Worm (Caenorhabditis elegans): ENCODE results near the gene F14D7.3.
"Not testable (repeated sequence)": the region's sequence is repeated elsewhere in the genome, so short reads cannot be mapped to it uniquely, and the experiment has no call there.

The F14D7.3 gene

ce11 chrV:14289363-14289762, 7.2 kb upstream of the F14D7.3 start, which contains the start of gene F14D7.1:
F14D7.1 (minus strand) TSS chrV:14289463.
- no peak for TF ChIP-seq ceh-36 (tag; optimal IDR thresholded peaks at IDR 0.05)
- no peak for TF ChIP-seq tbx-37 (GFP tag; conservative IDR thresholded peaks at IDR 0.05)
- TF ChIP-seq pes-1 (GFP tag; IDR thresholded peaks at IDR 0.05) = no peak
- TF ChIP-seq aly-1 (tag; optimal IDR thresholded peaks at IDR 0.05) = no peak
- no peak for TF ChIP-seq sea-1 (GFP tag; conservative IDR thresholded peaks at IDR 0.05)

ce11 chrV:14290636-14291035, 6.0 kb upstream of the F14D7.3 start, which contains the start of gene F14D7.18:
F14D7.18 (minus strand) TSS chrV:14290736.
- TF ChIP-seq B0310.2 (tag; optimal IDR thresholded peaks at IDR 0.05) = no peak
- TF ChIP-seq F13C5.2 (tag; optimal IDR thresholded peaks at IDR 0.05) = no peak
- no peak for TF ChIP-seq tra-4 (tag; optimal IDR thresholded peaks at IDR 0.05)
- no peak for TF ChIP-seq ama-1 (optimal IDR thresholded peaks at IDR 0.05)
- TF ChIP-seq hmbx-1 (tag; optimal IDR thresholded peaks at IDR 0.05) = no peak
- no peak for TF ChIP-seq tbx-11 (GFP tag; IDR thresholded peaks at IDR 0.05)
- no peak for TF ChIP-seq hmg-4 (GFP tag; optimal IDR thresholded peaks at IDR 0.05)
- no peak for TF ChIP-seq ets-7 (tag; optimal IDR thresholded peaks at IDR 0.05)

- TF ChIP-seq hmg-4 (GFP tag; optimal IDR thresholded peaks at IDR 0.05) (no peak), ama-1 (optimal IDR thresholded peaks at IDR 0.05) (no peak), pes-1 (GFP tag; IDR thresholded peaks at IDR 0.05) (no peak), hmbx-1 (tag; optimal IDR thresholded peaks at IDR 0.05) (no peak), tra-4 (tag; optimal IDR thresholded peaks at IDR 0.05) (no peak), hnd-1 (tag; optimal IDR thresholded peaks at IDR 0.05) (no peak), F13C5.2 (tag; optimal IDR thresholded peaks at IDR 0.05) (no peak)
Measured at ce11 chrV:14293667-14294194, 2.9 kb upstream of the F14D7.3 start, which contains the start of gene F14D7.2. F14D7.2 (minus strand) TSS chrV:14293717.

ce11 chrV:14294396-14294795, 2.2 kb upstream of the F14D7.3 start, which contains the start of gene F14D7.9:
F14D7.9 (plus strand) TSS chrV:14294696.
- TF ChIP-seq ama-1 (optimal IDR thresholded peaks at IDR 0.05) = no peak
- no peak for TF ChIP-seq hmg-4 (GFP tag; optimal IDR thresholded peaks at IDR 0.05)
- no peak for TF ChIP-seq scrt-1 (GFP tag; IDR thresholded peaks at IDR 0.05)
- TF ChIP-seq sea-1 (GFP tag; conservative IDR thresholded peaks at IDR 0.05) = no peak
- TF ChIP-seq ceh-13 (GFP tag; optimal IDR thresholded peaks at IDR 0.05) = no peak
- no peak for TF ChIP-seq tbx-11 (GFP tag; IDR thresholded peaks at IDR 0.05)

- TF ChIP-seq F13C5.2 (tag; optimal IDR thresholded peaks at IDR 0.05) = no peak
Measured at ce11 chrV:14299569-14300064, 3.0 kb downstream of the F14D7.3 start, which contains the start of the genes spig-3 and F14D7.12. spig-3 (minus strand) TSS chrV:14299669. F14D7.12 (plus strand) TSS chrV:14300014.

DNA sequence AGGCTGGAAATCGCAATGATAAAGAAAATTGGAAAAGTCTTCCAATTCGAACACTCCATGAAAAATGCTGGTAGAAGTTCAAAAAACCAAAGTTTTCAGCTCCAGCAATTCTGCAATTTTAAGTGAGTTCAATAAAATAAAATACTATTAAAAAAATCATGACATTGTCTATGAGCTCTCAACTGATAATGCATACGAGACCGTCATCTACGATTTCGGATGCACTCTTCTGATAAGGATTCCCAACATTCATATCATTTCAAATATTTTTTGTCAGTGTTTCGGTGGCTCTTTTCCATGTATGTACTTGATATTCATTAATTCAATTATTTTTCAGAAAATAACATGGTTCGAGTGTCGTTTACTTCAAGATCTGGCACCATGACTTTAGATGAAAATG, 4.5 kb downstream of the F14D7.3 start, which contains the start of gene F14D7.6:
Gene F14D7.6 (plus strand): TSS at position 338 of the 400 bp plus-strand sequence.
- TF ChIP-seq ets-7 (tag; optimal IDR thresholded peaks at IDR 0.05) (no peak), F13C5.2 (tag; optimal IDR thresholded peaks at IDR 0.05) (no peak), hmg-4 (GFP tag; optimal IDR thresholded peaks at IDR 0.05) (no peak), ama-1 (optimal IDR thresholded peaks at IDR 0.05) (no peak)

ce11 chrV:14306771-14307170, 10.2 kb downstream of the F14D7.3 start, which contains the start of gene spig-4:
spig-4 (minus strand) TSS chrV:14306871.
- not testable (repeated sequence) for TF ChIP-seq aly-1, hmbx-1, ceh-36 (tag; optimal IDR thresholded peaks at IDR 0.05)

DNA sequence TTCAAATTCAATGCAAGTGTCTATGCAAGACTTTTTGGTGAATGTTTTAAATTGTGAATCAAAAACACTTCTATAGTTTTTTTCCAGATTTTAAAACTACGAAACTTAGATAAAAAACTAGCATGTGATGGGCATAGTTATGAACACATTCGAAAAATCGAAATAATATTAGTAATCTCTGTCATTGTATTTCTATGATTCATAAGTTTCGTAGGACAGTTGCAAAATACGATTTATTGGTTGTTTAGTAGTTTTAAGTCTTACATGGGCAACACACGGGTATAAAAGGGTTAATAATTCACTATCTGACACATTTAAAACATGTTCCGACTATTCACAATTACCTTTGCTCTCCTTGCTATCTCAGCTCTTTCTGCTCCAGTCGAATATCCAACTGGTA, 11.6 kb downstream of the F14D7.3 start, which contains the start of gene spig-5:
Gene spig-5 (plus strand): TSS at position 301 of the 400 bp plus-strand sequence.
- TF ChIP-seq flt-1 (GFP tag; IDR thresholded peaks at IDR 0.05); aly-1 (tag; optimal IDR thresholded peaks at IDR 0.05); tra-4 (tag; optimal IDR thresholded peaks at IDR 0.05): not testable (repeated sequence)

- not testable (repeated sequence) for TF ChIP-seq B0310.2 (tag; optimal IDR thresholded peaks at IDR 0.05); sea-1 (GFP tag; conservative IDR thresholded peaks at IDR 0.05); ceh-13 (GFP tag; optimal IDR thresholded peaks at IDR 0.05)
Measured at ce11 chrV:14309632-14310031, 13.0 kb downstream of the F14D7.3 start, which contains the start of gene F14D7.14. F14D7.14 (plus strand) TSS chrV:14309932.

DNA sequence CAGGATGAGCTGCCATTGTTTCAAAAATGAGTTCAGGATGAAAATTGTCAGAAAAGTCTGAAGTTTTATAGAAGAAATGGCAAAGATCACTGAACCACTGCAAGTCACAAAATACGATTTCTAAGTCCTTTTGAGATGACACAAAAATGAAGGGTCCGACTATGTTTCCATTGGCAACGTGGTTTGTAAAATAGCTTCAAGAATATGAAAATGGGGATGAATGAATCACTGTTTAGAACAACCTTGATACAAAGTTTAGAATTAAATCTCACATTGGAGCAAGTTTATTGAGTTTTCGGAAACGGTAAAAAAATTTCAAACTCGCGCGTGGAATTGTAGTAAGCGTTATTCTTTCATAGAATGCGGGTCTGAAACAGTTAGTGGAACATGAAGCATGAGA, 14.5 kb downstream of the F14D7.3 start, which contains the start of gene ddn-3:
Gene ddn-3 (minus strand): TSS at position 101 of the 400 bp plus-strand sequence.
- TF ChIP-seq hmbx-1 (tag; optimal IDR thresholded peaks at IDR 0.05) (no peak), pes-1 (GFP tag; IDR thresholded peaks at IDR 0.05) (no peak), sea-1 (GFP tag; conservative IDR thresholded peaks at IDR 0.05) (no peak), flt-1 (GFP tag; IDR thresholded peaks at IDR 0.05) (no peak), ceh-13 (GFP tag; optimal IDR thresholded peaks at IDR 0.05) (no peak), tbx-37 (GFP tag; conservative IDR thresholded peaks at IDR 0.05) (no peak), ama-1 (optimal IDR thresholded peaks at IDR 0.05) (no peak), aly-1 (tag; optimal IDR thresholded peaks at IDR 0.05) (no peak), ets-7 (tag; optimal IDR thresholded peaks at IDR 0.05) (no peak), tbx-11 (GFP tag; IDR thresholded peaks at IDR 0.05) (no peak), F13C5.2 (tag; optimal IDR thresholded peaks at IDR 0.05) (no peak), ceh-36 (tag; optimal IDR thresholded peaks at IDR 0.05) (no peak), hmg-4 (GFP tag; optimal IDR thresholded peaks at IDR 0.05) (no peak)
